Fruit fly (Drosophila melanogaster) whole organism, embryonic: ENCODE data around the gene CG33679.

Experiments used
- CG3995 ChIP-seq: fragments of 200-800 bp; sonication (Bioruptor generic); optimal IDR thresholded peaks from 3 replicates; lab custom pipeline; 2016; ENCODE audit warnings: missing biosample characterization, missing genetic modification characterization
- CG4820 ChIP-seq: fragments of 200-800 bp; sonication (Bioruptor generic); optimal IDR thresholded peaks from 3 replicates; lab custom pipeline; 2016; ENCODE audit warnings: missing biosample characterization, missing genetic modification characterization
- CG7745 ChIP-seq: fragments of 200-800 bp; sonication (Bioruptor generic); optimal IDR thresholded peaks from 2 replicates; lab custom pipeline; 2018; ENCODE audit warnings: missing biosample characterization, mild to moderate bottlenecking, missing genetic modification characterization, moderate library complexity
- ERR ChIP-seq: fragments of 200-800 bp; sonication (Bioruptor generic); optimal IDR thresholded peaks from 2 replicates; lab custom pipeline; 2016; ENCODE audit warnings: missing biosample characterization, missing genetic modification characterization
- otp ChIP-seq: fragments of 200-800 bp; sonication (Bioruptor generic); IDR thresholded peaks from 3 replicates; pipeline ENCODE4, ENCODE4 v1.3.6; 2022; ENCODE audit warnings: missing biosample characterization, missing genetic modification characterization
- pnt ChIP-seq: fragments of 200-800 bp; sonication (Bioruptor generic); optimal IDR thresholded peaks from 3 replicates; lab custom pipeline; 2016; ENCODE audit warnings: missing biosample characterization, missing genetic modification characterization
- ro ChIP-seq: fragments of 200-800 bp; sonication (Bioruptor generic); IDR thresholded peaks from 2 replicates; pipeline ENCODE4 v1.3.6; 2022; ENCODE audit warnings: missing biosample characterization, missing genetic modification characterization

DNA sequence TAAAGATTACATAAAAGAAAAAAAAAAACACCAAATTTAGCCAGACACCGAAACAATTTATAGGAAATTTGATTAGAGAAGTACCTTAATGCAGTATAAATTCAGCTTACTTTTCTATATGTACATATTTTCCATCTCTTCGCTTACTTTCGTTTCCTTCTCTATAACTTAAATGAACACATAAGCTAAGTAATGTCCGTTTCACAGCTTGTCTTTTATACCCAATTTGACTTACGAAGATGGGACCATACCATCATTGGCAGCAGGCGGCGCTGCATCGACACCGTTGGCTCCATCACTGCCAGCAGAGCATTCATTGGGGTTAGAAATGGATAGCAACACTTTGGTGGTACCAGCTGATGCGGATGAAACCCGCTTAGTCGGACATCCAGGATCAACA lies 12.1 kb downstream of the CG33679 start, which contains the start of gene vig:
- TF ChIP-seq CG3995 (GFP tag; lab: Kevin White, UChicago) (no peak), CG4820 (GFP tag; lab: Kevin White, UChicago) (no peak), CG7745 (tag; lab: Kevin White, UChicago) (no peak), ERR (GFP tag; lab: Kevin White, UChicago) (no peak), otp (GFP tag; lab: Robert Waterston, UW) (no peak), pnt (no peak), ro (no peak)
